Worm (Caenorhabditis elegans) whole organism, midembryonic: ENCODE results near the gene sec-61.G.

ENCODE experiments used
- T22C8.4 ChIP-seq: fragments of 200-800 bp; sonication (Bioruptor generic); IDR thresholded peaks from 2 replicates; pipeline ENCODE4 v1.3.6; 2022; ENCODE audit warnings: missing genetic modification characterization, missing compliant biosample characterization
- cog-1 ChIP-seq: sonication (generic microtip); optimal IDR thresholded peaks from 2 replicates; lab custom pipeline; 2016; ENCODE audit warnings: missing genetic modification characterization, missing compliant biosample characterization
- flt-1 ChIP-seq: fragments of 200-800 bp; sonication (Bioruptor generic); IDR thresholded peaks from 2 replicates; pipeline ENCODE4 v1.3.6; 2022; ENCODE audit warnings: missing genetic modification characterization, missing compliant biosample characterization
- med-1 ChIP-seq: sonication (generic microtip); optimal IDR thresholded peaks from 2 replicates; lab custom pipeline; 2017; ENCODE audit warnings: missing genetic modification characterization, mild to moderate bottlenecking, missing compliant biosample characterization, antibody characterized with exemption, missing genetic modification reagents; ENCODE audit not compliant: insufficient read depth

DNA sequence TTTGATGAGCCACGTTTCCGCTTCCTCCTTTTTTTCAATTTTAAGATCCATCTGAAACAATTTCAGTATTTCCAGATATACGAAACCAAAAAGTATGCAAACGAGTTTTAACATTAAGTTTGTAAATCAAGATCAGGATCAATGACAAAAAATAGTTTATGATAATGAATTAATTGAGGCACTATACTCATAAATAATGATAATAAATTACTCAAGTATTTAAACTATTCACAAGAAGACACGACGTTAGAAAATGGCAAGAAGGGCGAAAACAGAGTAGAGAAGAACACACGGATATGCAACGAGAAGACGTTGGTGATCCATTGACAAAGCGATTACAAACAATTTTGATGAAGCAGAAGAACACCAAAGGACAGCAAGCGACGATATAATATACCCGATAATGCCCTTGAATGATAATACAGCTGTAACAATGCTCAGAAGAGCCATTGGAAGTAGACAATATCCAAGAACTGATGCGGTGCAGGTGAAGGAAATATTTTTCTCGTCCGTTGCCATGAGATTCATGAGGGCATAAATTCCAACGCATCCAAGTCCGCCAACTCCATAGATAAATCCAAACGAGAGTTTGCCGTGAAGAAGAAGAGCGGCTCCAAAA lies 3.3 kb downstream of the sec-61.G start, which contains the start of gene F32D8.4:
- no peak for TF ChIP-seq med-1
- TF ChIP-seq T22C8.4 (GFP tag; lab: Robert Waterston, UW), result no peak
- no peak for TF ChIP-seq flt-1 (GFP tag; lab: Robert Waterston, UW)
- TF ChIP-seq cog-1 (tag; lab: Kevin White, UChicago), result no peak
